Fruit fly (Drosophila melanogaster) whole organism, embryonic: Measurements from ENCODE around the gene Flad1.

Source experiments
- B-H1 ChIP-seq: fragments of 200-800 bp; sonication (Bioruptor generic); IDR thresholded peaks from 3 replicates; pipeline ENCODE4 v1.3.6; 2022; ENCODE audit warnings: missing biosample characterization, missing genetic modification characterization
- C15 ChIP-seq: fragments of 200-800 bp; sonication (Bioruptor generic); IDR thresholded peaks from 3 replicates; pipeline ENCODE4 v1.3.6; 2022; ENCODE audit warnings: missing biosample characterization, missing genetic modification characterization
- CG10209 ChIP-seq: fragments of 200-800 bp; sonication (Bioruptor generic); optimal IDR thresholded peaks from 3 replicates; lab custom pipeline; 2017; ENCODE audit warnings: missing biosample characterization, mild to moderate bottlenecking, missing genetic modification characterization, missing genetic modification reagents
- CG10959 ChIP-seq: fragments of 200-800 bp; sonication (Bioruptor generic); IDR thresholded peaks from 2 replicates; pipeline ENCODE4 v1.3.6; 2022; ENCODE audit warnings: missing biosample characterization, missing genetic modification characterization
- CG10979 ChIP-seq: fragments of 200-800 bp; sonication (Bioruptor generic); optimal IDR thresholded peaks from 2 replicates; lab custom pipeline; 2018; ENCODE audit warnings: missing biosample characterization, mild to moderate bottlenecking, missing genetic modification characterization, moderate library complexity
- CG11504 ChIP-seq: fragments of 200-800 bp; sonication (Bioruptor generic); optimal IDR thresholded peaks from 3 replicates; lab custom pipeline; 2019; ENCODE audit warnings: missing biosample characterization, mild to moderate bottlenecking, missing genetic modification characterization, moderate library complexity
- CG14014 ChIP-seq: fragments of 200-800 bp; sonication (Bioruptor generic); IDR thresholded peaks from 2 replicates; pipeline ENCODE4 v1.3.6; 2022; ENCODE audit warnings: missing biosample characterization, missing genetic modification characterization
- CG14710 ChIP-seq: fragments of 200-800 bp; sonication (Bioruptor generic); optimal IDR thresholded peaks from 3 replicates; lab custom pipeline; 2019; ENCODE audit warnings: missing biosample characterization, mild to moderate bottlenecking, missing genetic modification characterization, moderate library complexity
- CG17186 ChIP-seq: fragments of 200-800 bp; sonication (Bioruptor generic); optimal IDR thresholded peaks from 3 replicates; lab custom pipeline; 2017; ENCODE audit warnings: missing biosample characterization, missing genetic modification reagents, missing genetic modification characterization
- CG17912 ChIP-seq: fragments of 200-800 bp; sonication (Bioruptor generic); optimal IDR thresholded peaks from 2 replicates; lab custom pipeline; 2018; ENCODE audit warnings: missing biosample characterization, mild to moderate bottlenecking, missing genetic modification characterization
- CG18599 ChIP-seq: fragments of 200-800 bp; sonication (Bioruptor generic); optimal IDR thresholded peaks from 3 replicates; lab custom pipeline; 2017; ENCODE audit warnings: missing biosample characterization, missing genetic modification characterization, mild to moderate bottlenecking, moderate library complexity, missing genetic modification reagents
- CG2875 ChIP-seq: fragments of 200-800 bp; sonication (Bioruptor generic); optimal IDR thresholded peaks from 2 replicates; lab custom pipeline; 2017; ENCODE audit warnings: missing biosample characterization, mild to moderate bottlenecking, missing genetic modification characterization, missing genetic modification reagents
- CG32767 ChIP-seq: fragments of 200-800 bp; sonication (Bioruptor generic); IDR thresholded peaks from 2 replicates; pipeline ENCODE4 v1.3.6; 2022; ENCODE audit warnings: missing biosample characterization, missing genetic modification characterization
- CG4328 ChIP-seq: fragments of 200-800 bp; sonication (Bioruptor generic); optimal IDR thresholded peaks from 3 replicates; lab custom pipeline; 2017; ENCODE audit warnings: missing biosample characterization, missing genetic modification reagents, missing genetic modification characterization
- CG6254 ChIP-seq: fragments of 200-800 bp; sonication (Bioruptor generic); optimal IDR thresholded peaks from 3 replicates; lab custom pipeline; 2017; ENCODE audit warnings: mild to moderate bottlenecking, missing biosample characterization, missing genetic modification reagents, missing genetic modification characterization
- CTCF ChIP-seq: fragments of 200-800 bp; sonication (Bioruptor generic); optimal IDR thresholded peaks from 2 replicates; lab custom pipeline; 2017; ENCODE audit warnings: missing biosample characterization, mild to moderate bottlenecking, missing genetic modification characterization, moderate library complexity
- D19B ChIP-seq: fragments of 200-800 bp; sonication (Bioruptor generic); optimal IDR thresholded peaks from 2 replicates; lab custom pipeline; 2017; ENCODE audit warnings: missing biosample characterization, mild to moderate bottlenecking, missing genetic modification characterization
- Eip74EF ChIP-seq, 2 experiments: fragments of 200-800 bp in 1 of 2; fragments of >200 bp in 1 of 2; sonication (Bioruptor generic) in 1 of 2; optimal IDR thresholded peaks; 2 replicates each; lab custom pipeline; 2017 to 2019; ENCODE audit warnings: missing biosample characterization in 2 of 2, missing genetic modification characterization in 2 of 2, mild to moderate bottlenecking in 1 of 2, moderate library complexity in 1 of 2
- Fer1 ChIP-seq: fragments of 200-800 bp; sonication (Bioruptor generic); optimal IDR thresholded peaks from 2 replicates; lab custom pipeline; 2017; ENCODE audit warnings: missing biosample characterization, mild to moderate bottlenecking, missing genetic modification characterization
- Hand ChIP-seq: fragments of 200-800 bp; sonication (Bioruptor generic); optimal IDR thresholded peaks from 2 replicates; lab custom pipeline; 2017; ENCODE audit warnings: mild to moderate bottlenecking, missing biosample characterization, missing genetic modification reagents, missing genetic modification characterization
- HmgZ ChIP-seq: fragments of 200-800 bp; sonication (Bioruptor generic); optimal IDR thresholded peaks from 2 replicates; lab custom pipeline; 2018; ENCODE audit warnings: missing biosample characterization, mild to moderate bottlenecking, missing genetic modification characterization
- Hr39 ChIP-seq: fragments of >200 bp; optimal IDR thresholded peaks from 2 replicates; lab custom pipeline; 2017
- Hsf ChIP-seq: fragments of 200-800 bp; sonication (Bioruptor generic); optimal IDR thresholded peaks from 3 replicates; lab custom pipeline; 2016; ENCODE audit warnings: missing biosample characterization, missing genetic modification characterization
- Med ChIP-seq: fragments of 200-800 bp; sonication (Bioruptor generic); peaks from one replicate; lab custom pipeline; 2016; ENCODE audit warnings: missing biosample characterization, missing genetic modification characterization, mild to moderate bottlenecking, inconsistent platforms, moderate library complexity
- Opbp ChIP-seq: fragments of 200-800 bp; sonication (Bioruptor generic); IDR thresholded peaks from 3 replicates; pipeline ENCODE4 v1.3.6; 2022; ENCODE audit warnings: missing biosample characterization, missing genetic modification characterization; ENCODE audit not compliant: partially characterized antibody
- Sin3A ChIP-seq: fragments of >200 bp; optimal IDR thresholded peaks from 2 replicates; lab custom pipeline; 2018
- ara ChIP-seq: fragments of 200-800 bp; sonication (Bioruptor generic); IDR thresholded peaks from 2 replicates; pipeline ENCODE4 v1.3.6; 2022; ENCODE audit warnings: missing biosample characterization, missing genetic modification characterization
- bigmax ChIP-seq: fragments of 200-800 bp; sonication (Bioruptor generic); optimal IDR thresholded peaks from 2 replicates; lab custom pipeline; 2018; ENCODE audit warnings: missing biosample characterization, mild to moderate bottlenecking, missing genetic modification characterization
- bsh ChIP-seq, 2 experiments: fragments of 200-800 bp; sonication (Bioruptor generic); optimal IDR thresholded peaks; 2 replicates each; lab custom pipeline; 2017 to 2018; ENCODE audit warnings: mild to moderate bottlenecking in 2 of 2, missing biosample characterization in 2 of 2, missing genetic modification characterization in 2 of 2, moderate library complexity in 1 of 2
- caup ChIP-seq: fragments of 200-800 bp; sonication (Bioruptor generic); optimal IDR thresholded peaks from 3 replicates; lab custom pipeline; 2017; ENCODE audit warnings: missing biosample characterization, mild to moderate bottlenecking, missing genetic modification characterization, moderate library complexity; ENCODE audit not compliant: severe bottlenecking
- crp ChIP-seq, 2 experiments: fragments of 200-800 bp; sonication (Bioruptor generic); optimal IDR thresholded peaks; 2 replicates in 1 of 2; 3 replicates in 1 of 2; lab custom pipeline; 2017; ENCODE audit warnings: missing biosample characterization in 2 of 2, missing genetic modification characterization in 2 of 2, mild to moderate bottlenecking in 1 of 2, moderate library complexity in 1 of 2
- cwo ChIP-seq: fragments of 200-800 bp; sonication (Bioruptor generic); optimal IDR thresholded peaks from 3 replicates; lab custom pipeline; 2017; ENCODE audit warnings: missing biosample characterization, missing genetic modification characterization, mild to moderate bottlenecking, moderate library complexity, missing genetic modification reagents
- da ChIP-seq: fragments of 200-800 bp; sonication (Bioruptor generic); optimal IDR thresholded peaks from 2 replicates; lab custom pipeline; 2016; ENCODE audit warnings: missing biosample characterization, missing genetic modification characterization
- esg ChIP-seq: fragments of 200-800 bp; sonication (Bioruptor generic); conservative IDR thresholded peaks from 2 replicates; pipeline ENCODE4 v1.3.6; 2022; ENCODE audit warnings: missing biosample characterization, missing genetic modification characterization
- grn ChIP-seq: fragments of 200-800 bp; sonication (Bioruptor generic); optimal IDR thresholded peaks from 3 replicates; lab custom pipeline; 2017; ENCODE audit warnings: missing biosample characterization, missing genetic modification characterization
- her ChIP-seq: fragments of 200-800 bp; sonication (Bioruptor generic); optimal IDR thresholded peaks from 2 replicates; lab custom pipeline; 2016; ENCODE audit warnings: missing biosample characterization, missing genetic modification characterization
- insv ChIP-seq, 2 experiments: fragments of 200-800 bp; sonication (Bioruptor generic); optimal IDR thresholded peaks; 3 replicates each; lab custom pipeline; 2016 to 2018; ENCODE audit warnings: missing biosample characterization in 2 of 2, missing genetic modification characterization in 2 of 2
- kah ChIP-seq: fragments of 200-800 bp; sonication (Bioruptor generic); optimal IDR thresholded peaks from 2 replicates; lab custom pipeline; 2018; ENCODE audit warnings: missing biosample characterization, mild to moderate bottlenecking, missing genetic modification characterization
- kay ChIP-seq: fragments of 200-800 bp; sonication (Bioruptor generic); optimal IDR thresholded peaks from 2 replicates; lab custom pipeline; 2016; ENCODE audit warnings: missing biosample characterization, missing genetic modification characterization
- knrl ChIP-seq: fragments of 200-800 bp; sonication (Bioruptor generic); IDR thresholded peaks from 3 replicates; pipeline ENCODE4 v1.3.6; 2022; ENCODE audit warnings: missing biosample characterization, missing genetic modification characterization; ENCODE audit not compliant: partially characterized antibody
- mld ChIP-seq: fragments of 200-800 bp; sonication (Bioruptor generic); IDR thresholded peaks from 3 replicates; pipeline ENCODE4 v1.3.6; 2022; ENCODE audit warnings: missing biosample characterization, missing genetic modification characterization; ENCODE audit not compliant: partially characterized antibody
- nerfin-1 ChIP-seq: fragments of 200-800 bp; sonication (Bioruptor generic); optimal IDR thresholded peaks from 3 replicates; lab custom pipeline; 2019; ENCODE audit warnings: missing biosample characterization, mild to moderate bottlenecking, missing genetic modification characterization, moderate library complexity
- nerfin-2 ChIP-seq: fragments of 200-800 bp; sonication (Bioruptor generic); IDR thresholded peaks from 2 replicates; pipeline ENCODE4 v1.3.6; 2022; ENCODE audit warnings: missing biosample characterization, missing genetic modification characterization; ENCODE audit not compliant: partially characterized antibody
- pnt ChIP-seq: fragments of 200-800 bp; sonication (Bioruptor generic); optimal IDR thresholded peaks from 3 replicates; lab custom pipeline; 2016; ENCODE audit warnings: missing biosample characterization, missing genetic modification characterization
- ro ChIP-seq: fragments of 200-800 bp; sonication (Bioruptor generic); IDR thresholded peaks from 2 replicates; pipeline ENCODE4 v1.3.6; 2022; ENCODE audit warnings: missing biosample characterization, missing genetic modification characterization
- sens ChIP-seq: fragments of 200-800 bp; sonication (Bioruptor generic); peaks from one replicate; lab custom pipeline; 2016; ENCODE audit warnings: missing biosample characterization, missing genetic modification characterization
- stwl ChIP-seq: fragments of 200-800 bp; sonication (Bioruptor generic); optimal IDR thresholded peaks from 3 replicates; lab custom pipeline; 2018; ENCODE audit warnings: missing biosample characterization, mild to moderate bottlenecking, missing genetic modification characterization, moderate library complexity
- tna ChIP-seq: fragments of 200-800 bp; sonication (Bioruptor generic); IDR thresholded peaks from 2 replicates; pipeline ENCODE4 v1.3.6; 2022; ENCODE audit warnings: missing biosample characterization, missing genetic modification characterization; ENCODE audit not compliant: partially characterized antibody
- trem ChIP-seq: fragments of 200-800 bp; optimal IDR thresholded peaks from 3 replicates; lab custom pipeline; 2019; ENCODE audit warnings: missing biosample characterization, mild to moderate bottlenecking, missing genetic modification characterization, moderate library complexity
- vnd ChIP-seq: fragments of 200-800 bp; sonication (Bioruptor generic); IDR thresholded peaks from 3 replicates; pipeline ENCODE4 v1.3.6; 2022; ENCODE audit warnings: missing biosample characterization, missing genetic modification characterization; ENCODE audit not compliant: partially characterized antibody

Flad1 gene

DNA sequence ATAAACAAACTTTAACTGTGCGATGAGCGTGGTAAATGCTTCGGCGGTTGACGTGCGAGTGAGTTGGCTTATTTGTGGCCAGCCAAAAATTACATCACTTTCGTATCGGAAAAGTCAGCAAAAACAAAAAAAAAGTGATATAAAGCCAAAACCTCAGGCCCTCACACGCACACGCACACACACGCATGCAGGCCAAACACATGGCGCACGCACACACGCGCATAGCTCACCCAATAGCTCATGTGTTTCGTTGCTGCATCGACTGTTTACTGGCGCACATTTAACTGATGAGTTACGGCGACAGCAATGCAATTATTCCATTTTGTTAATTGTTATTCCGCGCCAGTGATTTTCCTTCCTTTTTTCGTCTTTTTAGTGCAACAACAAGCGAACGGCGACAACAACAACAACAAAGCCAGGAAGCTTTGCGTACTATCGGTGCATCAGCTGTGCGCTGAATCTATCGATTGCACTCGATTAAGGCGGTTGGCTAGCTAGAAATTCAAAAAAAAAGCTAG is at the start of gene Flad1 (continued):
- TF ChIP-seq B-H1 (GFP tag; lab: Robert Waterston, UW) (no peak), bsh (GFP tag; optimal IDR thresholded peaks at IDR 0.05; lab: Kevin White, UChicago) (no peak), ara (GFP tag; lab: Robert Waterston, UW) (no peak), Sin3A (peak; percentile 14), CG17186 (GFP tag; lab: Kevin White, UChicago) (peak; percentile 86), CG14014 (no peak), D19B (GFP tag; lab: Kevin White, UChicago) (no peak), Fer1 (GFP tag; lab: Kevin White, UChicago) (peak; percentile 16), caup (GFP tag; lab: Kevin White, UChicago) (no peak), CG2875 (GFP tag; lab: Kevin White, UChicago) (no peak), vnd (0 out of 3 replicates have a peak, but pooled peaks have one; percentile 39), crp (GFP tag; optimal IDR thresholded peaks at IDR 0.05; lab: Kevin White, UChicago) (peak; percentile 0 to 87), CG17912 (no peak), kay (GFP tag; lab: Kevin White, UChicago) (no peak), CG11504 (tag; lab: Kevin White, UChicago) (no peak), mld (GFP tag; lab: Robert Waterston, UW) (peak; percentile 37; the same call in 1 of the 3 replicates), insv (GFP tag; optimal IDR thresholded peaks at IDR 0.05; lab: Kevin White, UChicago) (no peak), her (GFP tag; lab: Kevin White, UChicago) (no peak), stwl (tag; lab: Kevin White, UChicago) (no peak), CG10209 (GFP tag; lab: Kevin White, UChicago) (no peak), CG32767 (GFP tag; lab: Robert Waterston, UW) (no peak), pnt (GFP tag; lab: Kevin White, UChicago) (no peak), CTCF (GFP tag; lab: Kevin White, UChicago) (no peak), Eip74EF (GFP tag; optimal IDR thresholded peaks at IDR 0.05; lab: Kevin White, UChicago) (peak in 1 of 2 experiments; percentile 13), CG14710 (tag; lab: Kevin White, UChicago) (no peak), Hand (GFP tag; lab: Kevin White, UChicago) (no peak), sens (peak; percentile 17), Hr39 (lab: Kevin White, UChicago) (no peak), tna (no peak), Hsf (GFP tag; lab: Kevin White, UChicago) (no peak), cwo (GFP tag; lab: Kevin White, UChicago) (no peak), nerfin-1 (tag; lab: Kevin White, UChicago) (no peak), bigmax (GFP tag; lab: Kevin White, UChicago) (no peak), HmgZ (tag; lab: Kevin White, UChicago) (no peak), trem (tag; lab: Kevin White, UChicago) (no peak), C15 (GFP tag; lab: Robert Waterston, UW) (no peak), CG10959 (no peak), grn (GFP tag; lab: Kevin White, UChicago) (no peak), ro (no peak), nerfin-2 (GFP tag; lab: Robert Waterston, UW) (peak; percentile 31; the same call in 1 of the 2 replicates), kah (no peak), Opbp (GFP tag; lab: Robert Waterston, UW) (peak; percentile 20; the same call in 1 of the 3 replicates), esg (no peak), CG6254 (GFP tag; lab: Kevin White, UChicago) (no peak), CG18599 (GFP tag; lab: Kevin White, UChicago) (no peak), CG4328 (GFP tag; lab: Kevin White, UChicago) (no peak), CG10979 (tag; lab: Kevin White, UChicago) (no peak), knrl (GFP tag; lab: Robert Waterston, UW) (peak; percentile 51; the same call in 2 of the 3 replicates), Med (GFP tag; lab: Kevin White, UChicago) (peak; percentile 48), da (no peak)
